Worm (Caenorhabditis elegans): Measurements from ENCODE around the gene rpl-39.

DNA sequence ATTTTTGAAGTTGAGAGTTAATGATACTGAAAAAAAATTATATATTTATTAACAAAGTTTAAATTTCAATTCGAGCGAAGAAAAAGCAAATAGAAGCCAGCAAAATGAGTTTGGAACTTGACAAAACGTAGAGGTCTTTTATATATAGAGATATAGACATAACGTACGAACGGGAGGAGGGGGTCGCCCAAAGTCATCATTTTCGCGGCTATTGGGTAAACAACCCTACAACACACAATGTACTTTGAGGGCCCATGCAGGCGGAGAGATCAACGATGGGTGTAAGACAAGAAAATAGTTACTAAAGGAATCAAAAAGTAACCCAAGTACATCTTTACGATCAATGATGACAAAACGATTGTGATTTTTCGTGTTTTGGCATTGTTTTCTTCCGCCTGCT is 35.9 kb upstream of the rpl-39 start, which contains the start of gene ZK742.4:
- no peak for TF ChIP-seq pqm-1 (tag; optimal IDR thresholded peaks at IDR 0.05)
- TF ChIP-seq skn-1 (tag; optimal IDR thresholded peaks at IDR 0.05): no peak
- TF ChIP-seq elt-1 (tag; optimal IDR thresholded peaks at IDR 0.05): no peak
- TF ChIP-seq nhr-77 (tag; optimal IDR thresholded peaks at IDR 0.05): no peak
- TF ChIP-seq nhr-43 (tag; optimal IDR thresholded peaks at IDR 0.05; ENCODE audit: poor library complexity, severe bottlenecking): no peak
